Worm (Caenorhabditis elegans): ENCODE data around the gene C54E4.5.

DNA sequence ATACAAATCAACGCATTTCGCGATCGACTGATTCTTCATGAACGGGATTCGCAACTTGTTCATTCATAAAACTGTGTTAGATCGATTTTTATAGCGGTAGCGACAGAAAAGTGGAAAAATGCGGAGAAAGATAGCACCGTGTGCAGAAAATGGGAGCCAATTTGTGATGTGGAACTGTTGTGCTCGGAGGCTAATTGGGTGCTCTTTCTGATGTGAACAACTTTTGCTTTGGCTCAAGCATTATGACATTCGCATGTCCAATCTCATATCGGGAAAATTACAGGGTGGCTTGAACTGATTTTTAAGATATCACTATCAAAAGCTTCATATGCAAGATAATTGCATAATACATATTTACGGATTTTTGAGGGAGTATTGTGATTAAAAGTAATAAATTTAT is 49.3 kb downstream of the C54E4.5 start, which contains the start of gene C23H5.11:
- TF ChIP-seq F26F4.8 (GFP tag; conservative IDR thresholded peaks at IDR 0.05) (no peak), dmd-9 (GFP tag; IDR thresholded peaks at IDR 0.05) (no peak), attf-4 (tag; optimal IDR thresholded peaks at IDR 0.05) (no peak), egl-27 (tag; optimal IDR thresholded peaks at IDR 0.05) (no peak), nhr-11 (tag; optimal IDR thresholded peaks at IDR 0.05) (no peak), F49E8.2 (tag; optimal IDR thresholded peaks at IDR 0.05; ENCODE audit: borderline replicate concordance) (no peak), unc-130 (GFP tag; optimal IDR thresholded peaks at IDR 0.05) (no peak), nhr-28 (tag; optimal IDR thresholded peaks at IDR 0.05) (no peak), ztf-11 (tag; optimal IDR thresholded peaks at IDR 0.05) (no peak), vab-7 (GFP tag; IDR thresholded peaks at IDR 0.05) (no peak), nhr-76 (tag; optimal IDR thresholded peaks at IDR 0.05) (no peak)
